Fruit fly (Drosophila melanogaster): ENCODE data around the gene CG31635.

Gene CG31635

dm6 chr2L:6610683-6611373 lies 38.1 kb downstream of the CG31635 start, which contains the start of gene CG11050 (continued):
- TF ChIP-seq CG3065 (GFP tag; optimal IDR thresholded peaks at IDR 0.05), result peak; percentile 35
- peak; percentile 90 for TF ChIP-seq Kr (GFP tag; optimal IDR thresholded peaks at IDR 0.05)
- TF ChIP-seq CG2712 (tag; optimal IDR thresholded peaks at IDR 0.05), result peak; percentile 74
- TF ChIP-seq CG12659 (GFP tag; optimal IDR thresholded peaks at IDR 0.05), result peak; percentile 84
- TF ChIP-seq ERR (GFP tag; optimal IDR thresholded peaks at IDR 0.05), result peak; percentile 89
- TF ChIP-seq GATAe (GFP tag; conservative IDR thresholded peaks at IDR 0.05), result no peak
- peak; percentile 63; the same call in 2 of the 3 replicates for TF ChIP-seq knrl (GFP tag; IDR thresholded peaks at IDR 0.05; ENCODE audit: partially characterized antibody)
- TF ChIP-seq pfk (GFP tag; optimal IDR thresholded peaks at IDR 0.05), result peak; percentile 23
- TF ChIP-seq ems (GFP tag; optimal IDR thresholded peaks at IDR 0.05), result peak; percentile 81
- TF ChIP-seq dati (GFP tag; IDR thresholded peaks at IDR 0.05), result peak; percentile 26; the same call in 1 of the 2 replicates
- no peak for TF ChIP-seq CG8281 (tag; optimal IDR thresholded peaks at IDR 0.05)
- peak in 1 of 3 experiments; percentile 82 for TF ChIP-seq Stat92E (GFP tag; optimal IDR thresholded peaks at IDR 0.05)
- TF ChIP-seq dmrt99B (tag; optimal IDR thresholded peaks at IDR 0.05), result peak; percentile 72
- peak; percentile 13; the same call in 1 of the 2 replicates for TF ChIP-seq CG4360 (GFP tag; IDR thresholded peaks at IDR 0.05)
- peak; percentile 32 for TF ChIP-seq CG33557 (GFP tag; optimal IDR thresholded peaks at IDR 0.05)
- peak; percentile 35; the same call in 1 of the 2 replicates for TF ChIP-seq esg (GFP tag; conservative IDR thresholded peaks at IDR 0.05)
- peak; percentile 87 for TF ChIP-seq HmgZ (tag; optimal IDR thresholded peaks at IDR 0.05)
- TF ChIP-seq CG12071 (GFP tag; optimal IDR thresholded peaks at IDR 0.05), result peak; percentile 80
- peak; percentile 91 for TF ChIP-seq pho (GFP tag; optimal IDR thresholded peaks at IDR 0.05)
- no peak for TF ChIP-seq btn (GFP tag; optimal IDR thresholded peaks at IDR 0.05)
- peak; percentile 76 for TF ChIP-seq lov (optimal IDR thresholded peaks at IDR 0.05)
- peak; percentile 77; the same call in 2 of the 3 replicates for TF ChIP-seq lov (GFP tag; IDR thresholded peaks at IDR 0.05)
- peak; percentile 31; the same call in 1 of the 2 replicates for TF ChIP-seq CG4404 (GFP tag; IDR thresholded peaks at IDR 0.05)
- peak; percentile 87 for TF ChIP-seq CG8944 (GFP tag; optimal IDR thresholded peaks at IDR 0.05)
- TF ChIP-seq sr (GFP tag; IDR thresholded peaks at IDR 0.05), result peak; percentile 30; the same call in 1 of the 3 replicates
- TF ChIP-seq corto (GFP tag; optimal IDR thresholded peaks at IDR 0.05), result no peak
- 0 out of 2 replicates have a peak, but pooled peaks have one; percentile 26 for TF ChIP-seq Taf1 (GFP tag; IDR thresholded peaks at IDR 0.05)
- peak; percentile 67 for TF ChIP-seq da (GFP tag; optimal IDR thresholded peaks at IDR 0.05)
- TF ChIP-seq CG13894 (tag; optimal IDR thresholded peaks at IDR 0.05), result peak; percentile 73
- TF ChIP-seq lbe (GFP tag; optimal IDR thresholded peaks at IDR 0.05), result no peak
- TF ChIP-seq CG17328 (GFP tag; IDR thresholded peaks at IDR 0.05), result peak; percentile 73
- TF ChIP-seq Hey (tag; optimal IDR thresholded peaks at IDR 0.05), result no peak
- TF ChIP-seq caup (GFP tag; optimal IDR thresholded peaks at IDR 0.05; ENCODE audit: severe bottlenecking), result peak; percentile 65
- 0 out of 2 replicates have a peak, but pooled peaks have one; percentile 33 for TF ChIP-seq sens-2 (GFP tag; IDR thresholded peaks at IDR 0.05)
- TF ChIP-seq Max (GFP tag; optimal IDR thresholded peaks at IDR 0.05), result peak; percentile 83
- TF ChIP-seq sd (tag; optimal IDR thresholded peaks at IDR 0.05), result peak; percentile 83
- peak; percentile 74 for TF ChIP-seq eyg (GFP tag; optimal IDR thresholded peaks at IDR 0.05)
- peak; percentile 75 for TF ChIP-seq pnt (GFP tag; optimal IDR thresholded peaks at IDR 0.05)
- TF ChIP-seq nmo (GFP tag; optimal IDR thresholded peaks at IDR 0.05), result peak; percentile 77
- TF ChIP-seq CG11695 (GFP tag; IDR thresholded peaks at IDR 0.05), result 0 out of 3 replicates have a peak, but pooled peaks have one; percentile 37
- TF ChIP-seq CG6813 (GFP tag; optimal IDR thresholded peaks at IDR 0.05), result peak; percentile 67
- peak; percentile 74 for TF ChIP-seq Chrac-16 (GFP tag; optimal IDR thresholded peaks at IDR 0.05)
- no peak for TF ChIP-seq h (optimal IDR thresholded peaks at IDR 0.05)
- TF ChIP-seq Abd-B (GFP tag; optimal IDR thresholded peaks at IDR 0.05), result no peak
- TF ChIP-seq nau (GFP tag; optimal IDR thresholded peaks at IDR 0.05), result peak; percentile 20
- peak; percentile 65; the same call in 1 of the 2 replicates for TF ChIP-seq tna (GFP tag; IDR thresholded peaks at IDR 0.05; ENCODE audit: partially characterized antibody)
- peak; percentile 30 for TF ChIP-seq ab (GFP tag; optimal IDR thresholded peaks at IDR 0.05)
- peak; percentile 38; the same call in 1 of the 3 replicates for TF ChIP-seq zen2 (GFP tag; IDR thresholded peaks at IDR 0.05; ENCODE audit: partially characterized antibody)

All from whole organism, embryonic.